Fruit fly (Drosophila melanogaster) whole organism, embryonic: ENCODE data around the gene CG9737.

Experiments used
- CG10267 ChIP-seq: fragments of 200-800 bp; sonication (Bioruptor generic); optimal IDR thresholded peaks from 2 replicates; lab custom pipeline; 2018; ENCODE audit warnings: missing biosample characterization, mild to moderate bottlenecking, missing genetic modification characterization, moderate library complexity
- CG10274 ChIP-seq: fragments of 200-800 bp; sonication (Bioruptor generic); optimal IDR thresholded peaks from 3 replicates; lab custom pipeline; 2017; ENCODE audit warnings: missing biosample characterization, mild to moderate bottlenecking, missing genetic modification characterization
- CG12391 ChIP-seq: fragments of 200-800 bp; sonication (Bioruptor generic); optimal IDR thresholded peaks from 3 replicates; lab custom pipeline; 2018; ENCODE audit warnings: missing biosample characterization, mild to moderate bottlenecking, missing genetic modification characterization, moderate library complexity
- CG12659 ChIP-seq: fragments of 200-800 bp; sonication (Bioruptor generic); optimal IDR thresholded peaks from 3 replicates; lab custom pipeline; 2017; ENCODE audit warnings: mild to moderate bottlenecking, missing biosample characterization, missing genetic modification reagents, missing genetic modification characterization
- CG12769 ChIP-seq: fragments of 200-800 bp; sonication (Bioruptor generic); optimal IDR thresholded peaks from 2 replicates; lab custom pipeline; 2019; ENCODE audit warnings: missing biosample characterization, mild to moderate bottlenecking, missing genetic modification characterization, moderate library complexity
- CG12942 ChIP-seq: fragments of 200-800 bp; sonication (Bioruptor generic); optimal IDR thresholded peaks from 3 replicates; lab custom pipeline; 2016; ENCODE audit warnings: missing biosample characterization, missing genetic modification characterization
- CG15269 ChIP-seq: fragments of 200-800 bp; sonication (Bioruptor generic); optimal IDR thresholded peaks from 2 replicates; lab custom pipeline; 2018; ENCODE audit warnings: missing biosample characterization, mild to moderate bottlenecking, missing genetic modification characterization, moderate library complexity
- CG17186 ChIP-seq: fragments of 200-800 bp; sonication (Bioruptor generic); optimal IDR thresholded peaks from 3 replicates; lab custom pipeline; 2017; ENCODE audit warnings: missing biosample characterization, missing genetic modification reagents, missing genetic modification characterization
- CG17385 ChIP-seq: fragments of 200-800 bp; sonication (Bioruptor generic); optimal IDR thresholded peaks from 3 replicates; lab custom pipeline; 2018; ENCODE audit warnings: missing biosample characterization, mild to moderate bottlenecking, missing genetic modification characterization
- CG17612 ChIP-seq: fragments of 200-800 bp; sonication (Bioruptor generic); IDR thresholded peaks from 2 replicates; pipeline ENCODE4 v1.3.6; 2022; ENCODE audit warnings: missing biosample characterization, missing genetic modification characterization
- CG3065 ChIP-seq: fragments of 200-800 bp; sonication (Bioruptor generic); optimal IDR thresholded peaks from 2 replicates; lab custom pipeline; 2016; ENCODE audit warnings: missing biosample characterization, missing genetic modification characterization
- CG3163 ChIP-seq: fragments of 200-800 bp; sonication (Bioruptor generic); optimal IDR thresholded peaks from 3 replicates; lab custom pipeline; 2016; ENCODE audit warnings: missing biosample characterization, missing genetic modification characterization
- CG4282 ChIP-seq: fragments of 200-800 bp; sonication (Bioruptor generic); optimal IDR thresholded peaks from 2 replicates; lab custom pipeline; 2016; ENCODE audit warnings: missing biosample characterization, missing genetic modification characterization
- CG6854 ChIP-seq: fragments of 200-800 bp; sonication (Bioruptor generic); optimal IDR thresholded peaks from 3 replicates; lab custom pipeline; 2017; ENCODE audit warnings: missing biosample characterization, mild to moderate bottlenecking, missing genetic modification characterization
- CG7745 ChIP-seq: fragments of 200-800 bp; sonication (Bioruptor generic); optimal IDR thresholded peaks from 2 replicates; lab custom pipeline; 2018; ENCODE audit warnings: missing biosample characterization, mild to moderate bottlenecking, missing genetic modification characterization, moderate library complexity
- CG7987 ChIP-seq: fragments of 200-800 bp; sonication (Bioruptor generic); optimal IDR thresholded peaks from 2 replicates; lab custom pipeline; 2018; ENCODE audit warnings: missing biosample characterization, mild to moderate bottlenecking, missing genetic modification characterization, moderate library complexity
- CG9876 ChIP-seq: fragments of 200-800 bp; sonication (Bioruptor generic); optimal IDR thresholded peaks from 2 replicates; lab custom pipeline; 2016; ENCODE audit warnings: missing biosample characterization, missing genetic modification characterization
- CTCF ChIP-seq: fragments of 200-800 bp; sonication (Bioruptor generic); optimal IDR thresholded peaks from 2 replicates; lab custom pipeline; 2017; ENCODE audit warnings: missing biosample characterization, mild to moderate bottlenecking, missing genetic modification characterization, moderate library complexity
- Dfd ChIP-seq, 2 experiments: fragments of >200 bp; optimal IDR thresholded peaks; 2 replicates each; lab custom pipeline; 2017; ENCODE audit warnings: missing biosample characterization in 2 of 2, missing genetic modification characterization in 2 of 2
- Eip74EF ChIP-seq, 2 experiments: fragments of 200-800 bp in 1 of 2; fragments of >200 bp in 1 of 2; sonication (Bioruptor generic) in 1 of 2; optimal IDR thresholded peaks; 2 replicates each; lab custom pipeline; 2017 to 2019; ENCODE audit warnings: missing biosample characterization in 2 of 2, missing genetic modification characterization in 2 of 2, mild to moderate bottlenecking in 1 of 2, moderate library complexity in 1 of 2
- H2.0 ChIP-seq: fragments of 200-800 bp; sonication (Bioruptor generic); IDR thresholded peaks from 2 replicates; pipeline ENCODE4 v1.3.6; 2022; ENCODE audit warnings: missing biosample characterization, missing genetic modification characterization
- Hr39 ChIP-seq: fragments of >200 bp; optimal IDR thresholded peaks from 2 replicates; lab custom pipeline; 2017
- Lhr ChIP-seq: fragments of 200-800 bp; sonication (Bioruptor generic); optimal IDR thresholded peaks from 3 replicates; lab custom pipeline; 2017; ENCODE audit warnings: mild to moderate bottlenecking, missing biosample characterization, missing genetic modification reagents, missing genetic modification characterization
- Max ChIP-seq: fragments of 200-800 bp; sonication (Bioruptor generic); optimal IDR thresholded peaks from 2 replicates; lab custom pipeline; 2016; ENCODE audit warnings: missing biosample characterization, mild to moderate bottlenecking, missing genetic modification characterization
- Med ChIP-seq: fragments of 200-800 bp; sonication (Bioruptor generic); peaks from one replicate; lab custom pipeline; 2016; ENCODE audit warnings: missing biosample characterization, missing genetic modification characterization, mild to moderate bottlenecking, inconsistent platforms, moderate library complexity
- NC2β ChIP-seq: fragments of 200-800 bp; sonication (Bioruptor generic); optimal IDR thresholded peaks from 2 replicates; lab custom pipeline; 2016; ENCODE audit warnings: missing biosample characterization, missing genetic modification characterization
- Sry-β ChIP-seq: fragments of 200-800 bp; sonication (Bioruptor generic); optimal IDR thresholded peaks from 2 replicates; lab custom pipeline; 2018; ENCODE audit warnings: missing biosample characterization, mild to moderate bottlenecking, missing genetic modification characterization, moderate library complexity
- Taf1 ChIP-seq: fragments of 200-800 bp; sonication (Bioruptor generic); IDR thresholded peaks from 2 replicates; pipeline ENCODE4 v1.3.6; 2022; ENCODE audit warnings: missing biosample characterization, missing genetic modification characterization
- Xbp1 ChIP-seq: fragments of 200-800 bp; sonication (Bioruptor generic); optimal IDR thresholded peaks from 3 replicates; lab custom pipeline; 2016; ENCODE audit warnings: missing biosample characterization, mild to moderate bottlenecking, missing genetic modification characterization
- cas ChIP-seq: fragments of 200-800 bp; sonication (Bioruptor generic); IDR thresholded peaks from 2 replicates; pipeline ENCODE4 v1.3.6; 2022; ENCODE audit warnings: missing biosample characterization, missing genetic modification characterization
- crol ChIP-seq: fragments of 200-800 bp; sonication (Bioruptor generic); IDR thresholded peaks from 2 replicates; pipeline ENCODE4 v1.3.6; 2022; ENCODE audit warnings: missing biosample characterization, missing genetic modification characterization
- crp ChIP-seq, 2 experiments: fragments of 200-800 bp; sonication (Bioruptor generic); optimal IDR thresholded peaks; 2 replicates in 1 of 2; 3 replicates in 1 of 2; lab custom pipeline; 2017; ENCODE audit warnings: missing biosample characterization in 2 of 2, missing genetic modification characterization in 2 of 2, mild to moderate bottlenecking in 1 of 2, moderate library complexity in 1 of 2
- esg ChIP-seq: fragments of 200-800 bp; sonication (Bioruptor generic); conservative IDR thresholded peaks from 2 replicates; pipeline ENCODE4 v1.3.6; 2022; ENCODE audit warnings: missing biosample characterization, missing genetic modification characterization
- gce ChIP-seq: fragments of 200-800 bp; sonication (Bioruptor generic); IDR thresholded peaks from 3 replicates; pipeline ENCODE4 v1.3.6; 2022; ENCODE audit warnings: missing biosample characterization, missing genetic modification characterization
- gro ChIP-seq: fragments of 200-800 bp; sonication (Bioruptor generic); optimal IDR thresholded peaks from 2 replicates; lab custom pipeline; 2016; ENCODE audit warnings: missing biosample characterization, missing genetic modification characterization
- gsb-n ChIP-seq: fragments of 200-800 bp; sonication (Bioruptor generic); optimal IDR thresholded peaks from 3 replicates; lab custom pipeline; 2018; ENCODE audit warnings: missing biosample characterization, mild to moderate bottlenecking, missing genetic modification characterization
- insv ChIP-seq, 2 experiments: fragments of 200-800 bp; sonication (Bioruptor generic); optimal IDR thresholded peaks; 3 replicates each; lab custom pipeline; 2016 to 2018; ENCODE audit warnings: missing biosample characterization in 2 of 2, missing genetic modification characterization in 2 of 2
- jumu ChIP-seq: fragments of 200-800 bp; sonication (Bioruptor generic); optimal IDR thresholded peaks from 3 replicates; lab custom pipeline; 2016; ENCODE audit warnings: missing biosample characterization, missing genetic modification characterization
- kni ChIP-seq: fragments of 200-800 bp; sonication (Bioruptor generic); optimal IDR thresholded peaks from 3 replicates; lab custom pipeline; 2017; ENCODE audit warnings: mild to moderate bottlenecking, missing biosample characterization, missing genetic modification reagents, missing genetic modification characterization
- maf-S ChIP-seq: fragments of 200-800 bp; sonication (Bioruptor generic); optimal IDR thresholded peaks from 2 replicates; lab custom pipeline; 2016; ENCODE audit warnings: missing biosample characterization, missing genetic modification characterization
- mam ChIP-seq: fragments of 200-800 bp; sonication (Bioruptor generic); optimal IDR thresholded peaks from 3 replicates; lab custom pipeline; 2016; ENCODE audit warnings: missing biosample characterization, missing genetic modification characterization
- odd ChIP-seq: fragments of 200-800 bp; sonication (Bioruptor generic); optimal IDR thresholded peaks from 2 replicates; lab custom pipeline; 2017; ENCODE audit warnings: missing biosample characterization, mild to moderate bottlenecking, missing genetic modification characterization
- pho ChIP-seq: fragments of 200-800 bp; sonication (Bioruptor generic); optimal IDR thresholded peaks from 2 replicates; lab custom pipeline; 2016; ENCODE audit warnings: missing biosample characterization, missing genetic modification characterization
- prd ChIP-seq, 3 experiments: fragments of >200 bp in 2 of 3; fragments of 200-800 bp in 1 of 3; sonication (Bioruptor generic) in 1 of 3; optimal IDR thresholded peaks in 2 of 3; IDR thresholded peaks in 1 of 3; 2 replicates in 2 of 3; 3 replicates in 1 of 3; pipeline versions ENCODE4 v1.3.6 to Lab custom; 2017 to 2022; ENCODE audit warnings: missing biosample characterization in 1 of 3, missing genetic modification characterization in 1 of 3
- ro ChIP-seq: fragments of 200-800 bp; sonication (Bioruptor generic); IDR thresholded peaks from 2 replicates; pipeline ENCODE4 v1.3.6; 2022; ENCODE audit warnings: missing biosample characterization, missing genetic modification characterization
- schlank ChIP-seq: fragments of 200-800 bp; sonication (Bioruptor generic); optimal IDR thresholded peaks from 2 replicates; lab custom pipeline; 2018; ENCODE audit warnings: missing biosample characterization, mild to moderate bottlenecking, missing genetic modification characterization
- sim ChIP-seq: fragments of 200-800 bp; sonication (Bioruptor generic); IDR thresholded peaks from 2 replicates; pipeline ENCODE4 v1.3.6; 2022; ENCODE audit warnings: missing biosample characterization, missing genetic modification characterization
- stc ChIP-seq: fragments of 200-800 bp; sonication (Bioruptor generic); IDR thresholded peaks from 2 replicates; pipeline ENCODE4 v1.3.6; 2022; ENCODE audit warnings: missing biosample characterization, missing genetic modification characterization
- usp ChIP-seq: fragments of >200 bp; optimal IDR thresholded peaks from 2 replicates; lab custom pipeline; 2017; ENCODE audit warnings: missing biosample characterization, missing genetic modification characterization
- zen ChIP-seq: fragments of 200-800 bp; sonication (Bioruptor generic); optimal IDR thresholded peaks from 3 replicates; lab custom pipeline; 2018; ENCODE audit warnings: missing biosample characterization, mild to moderate bottlenecking, missing genetic modification characterization, moderate library complexity
- zf30C ChIP-seq: fragments of 200-800 bp; sonication (Bioruptor generic); optimal IDR thresholded peaks from 3 replicates; lab custom pipeline; 2018; ENCODE audit warnings: missing biosample characterization, mild to moderate bottlenecking, missing genetic modification characterization
- zfh1 ChIP-seq: fragments of 200-800 bp; sonication (Bioruptor generic); IDR thresholded peaks from 3 replicates; pipeline ENCODE4 v1.3.6; 2022; ENCODE audit warnings: missing biosample characterization, missing genetic modification characterization

The CG9737 gene

dm6 chr3R:30265420-30265819, 22.3 kb upstream of the CG9737 start (continued):
- TF ChIP-seq CG12942 (GFP tag; lab: Kevin White, UChicago) (no peak), sim (GFP tag; lab: Robert Waterston, UW) (0 out of 2 replicates have a peak, but pooled peaks have one; percentile 6), zfh1 (GFP tag; lab: Robert Waterston, UW) (peak; percentile 79), CG12769 (tag; lab: Kevin White, UChicago) (peak; percentile 56), cas (GFP tag; lab: Robert Waterston, UW) (no peak), Lhr (peak; percentile 3), gce (GFP tag; lab: Robert Waterston, UW) (peak; percentile 44; the same call in 1 of the 3 replicates), stc (peak; percentile 60), Sry-β (no peak), H2.0 (GFP tag; lab: Robert Waterston, UW) (peak; percentile 72), CG17612 (GFP tag; lab: Robert Waterston, UW) (0 out of 2 replicates have a peak, but pooled peaks have one; percentile 47), pho (no peak), CG10274 (GFP tag; lab: Kevin White, UChicago) (no peak), CG17385 (GFP tag; lab: Kevin White, UChicago) (peak; percentile 56), schlank (no peak), CTCF (GFP tag; lab: Kevin White, UChicago) (no peak), mam (GFP tag; lab: Kevin White, UChicago) (no peak), gro (GFP tag; lab: Kevin White, UChicago) (no peak), crol (no peak), CG12391 (tag; lab: Kevin White, UChicago) (peak; percentile 70), CG6854 (GFP tag; lab: Kevin White, UChicago) (no peak), insv (GFP tag; optimal IDR thresholded peaks at IDR 0.05; lab: Kevin White, UChicago) (no peak), Taf1 (GFP tag; lab: Robert Waterston, UW) (no peak), kni (GFP tag; lab: Kevin White, UChicago) (no peak), CG15269 (tag; lab: Kevin White, UChicago) (peak; percentile 52), CG7745 (tag; lab: Kevin White, UChicago) (no peak), prd (optimal IDR thresholded peaks at IDR 0.05; lab: Kevin White, UChicago) (no peak), prd (GFP tag; IDR thresholded peaks at IDR 0.05; lab: Robert Waterston, UW) (peak; percentile 83), zen (tag; lab: Kevin White, UChicago) (peak; percentile 33), esg (peak; percentile 59), Eip74EF (GFP tag; optimal IDR thresholded peaks at IDR 0.05; lab: Kevin White, UChicago) (no peak), CG3163 (GFP tag; lab: Kevin White, UChicago) (no peak), CG12659 (GFP tag; lab: Kevin White, UChicago) (peak; percentile 14), CG17186 (GFP tag; lab: Kevin White, UChicago) (no peak), gsb-n (tag; lab: Kevin White, UChicago) (peak; percentile 47), usp (GFP tag; lab: Kevin White, UChicago) (no peak), odd (no peak), Hr39 (no peak), Xbp1 (GFP tag; lab: Kevin White, UChicago) (peak; percentile 65), CG4282 (GFP tag; lab: Kevin White, UChicago) (no peak), ro (GFP tag; lab: Robert Waterston, UW) (peak; percentile 45; the same call in 1 of the 2 replicates), Max (GFP tag; lab: Kevin White, UChicago) (no peak), Dfd (GFP tag; optimal IDR thresholded peaks at IDR 0.05; lab: Kevin White, UChicago) (no peak), Med (GFP tag; lab: Kevin White, UChicago) (peak; percentile 85), CG3065 (no peak), NC2β (GFP tag; lab: Kevin White, UChicago) (no peak), CG10267 (tag; lab: Kevin White, UChicago) (peak; percentile 19), CG9876 (no peak), CG7987 (GFP tag; lab: Kevin White, UChicago) (no peak), jumu (GFP tag; lab: Kevin White, UChicago) (no peak), crp (GFP tag; optimal IDR thresholded peaks at IDR 0.05; lab: Kevin White, UChicago) (no peak), zf30C (GFP tag; lab: Kevin White, UChicago) (no peak), maf-S (GFP tag; lab: Kevin White, UChicago) (no peak)
